Fruit fly (Drosophila melanogaster) whole organism, embryonic: ENCODE measurements around the gene Pex1.

Experiments
- CG10267 ChIP-seq: fragments of 200-800 bp; sonication (Bioruptor generic); optimal IDR thresholded peaks from 2 replicates; lab custom pipeline; 2018; ENCODE audit warnings: missing biosample characterization, mild to moderate bottlenecking, missing genetic modification characterization, moderate library complexity
- CG11093 ChIP-seq: fragments of 200-800 bp; sonication (Bioruptor generic); IDR thresholded peaks from 3 replicates; pipeline ENCODE4 v1.3.6; 2022; ENCODE audit warnings: missing biosample characterization, missing genetic modification characterization
- CG11247 ChIP-seq: fragments of 200-800 bp; sonication (Bioruptor generic); IDR thresholded peaks from 2 replicates; pipeline ENCODE4 v1.3.6; 2022; ENCODE audit warnings: missing biosample characterization, missing genetic modification characterization
- CG12155 ChIP-seq: fragments of 200-800 bp; sonication (Bioruptor generic); optimal IDR thresholded peaks from 3 replicates; lab custom pipeline; 2016; ENCODE audit warnings: missing biosample characterization, missing genetic modification characterization
- CG12299 ChIP-seq: fragments of 200-800 bp; sonication (Bioruptor generic); optimal IDR thresholded peaks from 2 replicates; lab custom pipeline; 2018; ENCODE audit warnings: missing biosample characterization, mild to moderate bottlenecking, missing genetic modification characterization
- CG12659 ChIP-seq: fragments of 200-800 bp; sonication (Bioruptor generic); optimal IDR thresholded peaks from 3 replicates; lab custom pipeline; 2017; ENCODE audit warnings: mild to moderate bottlenecking, missing biosample characterization, missing genetic modification reagents, missing genetic modification characterization
- CG12942 ChIP-seq: fragments of 200-800 bp; sonication (Bioruptor generic); optimal IDR thresholded peaks from 3 replicates; lab custom pipeline; 2016; ENCODE audit warnings: missing biosample characterization, missing genetic modification characterization
- CG14667 ChIP-seq: fragments of 200-800 bp; sonication (Bioruptor generic); IDR thresholded peaks from 2 replicates; pipeline ENCODE4 v1.3.6; 2022; ENCODE audit warnings: missing biosample characterization, missing genetic modification characterization
- CG14860 ChIP-seq: fragments of 200-800 bp; sonication (Bioruptor generic); IDR thresholded peaks from 3 replicates; pipeline ENCODE4 v1.3.6; 2022; ENCODE audit warnings: missing biosample characterization, missing genetic modification characterization; ENCODE audit not compliant: partially characterized antibody
- CG15269 ChIP-seq: fragments of 200-800 bp; sonication (Bioruptor generic); optimal IDR thresholded peaks from 2 replicates; lab custom pipeline; 2018; ENCODE audit warnings: missing biosample characterization, mild to moderate bottlenecking, missing genetic modification characterization, moderate library complexity
- CG1603 ChIP-seq: fragments of 200-800 bp; sonication (Bioruptor generic); optimal IDR thresholded peaks from 2 replicates; lab custom pipeline; 2019; ENCODE audit warnings: missing biosample characterization, mild to moderate bottlenecking, missing genetic modification characterization, moderate library complexity
- CG16779 ChIP-seq: fragments of 200-800 bp; sonication (Bioruptor generic); IDR thresholded peaks from 2 replicates; pipeline ENCODE4 v1.3.6; 2022; ENCODE audit warnings: missing biosample characterization, missing genetic modification characterization
- CG17328 ChIP-seq: fragments of 200-800 bp; sonication (Bioruptor generic); IDR thresholded peaks from 2 replicates; pipeline ENCODE4 v1.3.6; 2022; ENCODE audit warnings: missing biosample characterization, missing genetic modification characterization
- CG18011 ChIP-seq: fragments of 200-800 bp; sonication (Bioruptor generic); optimal IDR thresholded peaks from 2 replicates; lab custom pipeline; 2017; ENCODE audit warnings: missing biosample characterization, missing genetic modification characterization, mild to moderate bottlenecking, moderate library complexity, missing genotype
- CG2712 ChIP-seq: fragments of 200-800 bp; optimal IDR thresholded peaks from 3 replicates; lab custom pipeline; 2019; ENCODE audit warnings: missing biosample characterization, mild to moderate bottlenecking, missing genetic modification characterization, moderate library complexity
- CG30020 ChIP-seq: fragments of 200-800 bp; optimal IDR thresholded peaks from 2 replicates; lab custom pipeline; 2019; ENCODE audit warnings: missing biosample characterization, mild to moderate bottlenecking, missing genetic modification characterization, moderate library complexity
- CG30403 ChIP-seq: fragments of 200-800 bp; sonication (Bioruptor generic); optimal IDR thresholded peaks from 3 replicates; lab custom pipeline; 2016; ENCODE audit warnings: missing biosample characterization, missing genetic modification characterization
- CG31388 ChIP-seq: fragments of 200-800 bp; sonication (Bioruptor generic); optimal IDR thresholded peaks from 2 replicates; lab custom pipeline; 2016; ENCODE audit warnings: missing biosample characterization, missing genetic modification characterization
- CG32767 ChIP-seq: fragments of 200-800 bp; sonication (Bioruptor generic); IDR thresholded peaks from 2 replicates; pipeline ENCODE4 v1.3.6; 2022; ENCODE audit warnings: missing biosample characterization, missing genetic modification characterization
- CG6254 ChIP-seq: fragments of 200-800 bp; sonication (Bioruptor generic); optimal IDR thresholded peaks from 3 replicates; lab custom pipeline; 2017; ENCODE audit warnings: mild to moderate bottlenecking, missing biosample characterization, missing genetic modification reagents, missing genetic modification characterization
- CG6791 ChIP-seq: fragments of 200-800 bp; sonication (Bioruptor generic); IDR thresholded peaks from 3 replicates; pipeline ENCODE4 v1.3.6; 2022; ENCODE audit warnings: missing biosample characterization, missing genetic modification characterization; ENCODE audit not compliant: partially characterized antibody
- CG7839 ChIP-seq: fragments of 200-800 bp; sonication (Bioruptor generic); optimal IDR thresholded peaks from 3 replicates; lab custom pipeline; 2018; ENCODE audit warnings: missing biosample characterization, mild to moderate bottlenecking, missing genetic modification characterization, moderate library complexity
- CG7963 ChIP-seq: fragments of 200-800 bp; sonication (Bioruptor generic); IDR thresholded peaks from 3 replicates; pipeline ENCODE4 v1.3.6; 2022; ENCODE audit warnings: missing biosample characterization, missing genetic modification characterization; ENCODE audit not compliant: partially characterized antibody
- CG8290 ChIP-seq, 3 experiments: fragments of 200-800 bp; sonication (Bioruptor generic); optimal IDR thresholded peaks; 2 replicates each; lab custom pipeline; 2016 to 2019; ENCODE audit warnings: missing biosample characterization in 3 of 3, missing genetic modification characterization in 3 of 3, mild to moderate bottlenecking in 2 of 3, moderate library complexity in 1 of 3
- Dll ChIP-seq: fragments of 200-800 bp; sonication (Bioruptor generic); IDR thresholded peaks from 4 replicates; pipeline ENCODE4 v1.3.6; 2022; ENCODE audit warnings: missing biosample characterization, missing genetic modification characterization; ENCODE audit not compliant: partially characterized antibody
- Doc3 ChIP-seq: fragments of 200-800 bp; sonication (Bioruptor generic); IDR thresholded peaks from 3 replicates; pipeline ENCODE4 v1.3.6; 2022; ENCODE audit warnings: missing biosample characterization, missing genetic modification characterization; ENCODE audit not compliant: partially characterized antibody
- Ets97D ChIP-seq: fragments of 200-800 bp; sonication (Bioruptor generic); optimal IDR thresholded peaks from 3 replicates; lab custom pipeline; 2016; ENCODE audit warnings: missing biosample characterization, missing genetic modification characterization
- HLH4C ChIP-seq: fragments of 200-800 bp; sonication (Bioruptor generic); IDR thresholded peaks from 3 replicates; pipeline ENCODE4 v1.3.6; 2022; ENCODE audit warnings: missing biosample characterization, missing genetic modification characterization; ENCODE audit not compliant: partially characterized antibody
- Hmr ChIP-seq: fragments of 200-800 bp; sonication (Bioruptor generic); optimal IDR thresholded peaks from 3 replicates; lab custom pipeline; 2017; ENCODE audit warnings: mild to moderate bottlenecking, missing biosample characterization, missing genetic modification reagents, missing genetic modification characterization
- Hr3 ChIP-seq: fragments of 200-800 bp; sonication (Bioruptor generic); optimal IDR thresholded peaks from 3 replicates; lab custom pipeline; 2016; ENCODE audit warnings: missing biosample characterization, missing genetic modification characterization
- NfI ChIP-seq: fragments of 200-800 bp; sonication (Bioruptor generic); optimal IDR thresholded peaks from 3 replicates; lab custom pipeline; 2018; ENCODE audit warnings: missing biosample characterization, mild to moderate bottlenecking, missing genetic modification characterization, moderate library complexity
- Pdp1 ChIP-seq, 2 experiments: fragments of 200-800 bp; sonication (Bioruptor generic); optimal IDR thresholded peaks; 3 replicates each; lab custom pipeline; 2016; ENCODE audit warnings: missing biosample characterization in 2 of 2, missing genetic modification characterization in 2 of 2, mild to moderate bottlenecking in 1 of 2, moderate library complexity in 1 of 2
- Rfx ChIP-seq: fragments of 200-800 bp; sonication (Bioruptor generic); IDR thresholded peaks from 2 replicates; pipeline ENCODE4 v1.3.6; 2022; ENCODE audit warnings: missing biosample characterization, missing genetic modification characterization
- Stat92E ChIP-seq, 3 experiments: fragments of >200 bp in 2 of 3; fragments of 200-800 bp in 1 of 3; sonication (Bioruptor generic) in 1 of 3; optimal IDR thresholded peaks; 2 replicates each; lab custom pipeline; 2017 to 2019; ENCODE audit warnings: missing biosample characterization in 3 of 3, missing genetic modification characterization in 3 of 3, mild to moderate bottlenecking in 1 of 3, moderate library complexity in 1 of 3
- bowl ChIP-seq: fragments of 200-800 bp; sonication (Bioruptor generic); IDR thresholded peaks from 2 replicates; pipeline ENCODE4 v1.3.6; 2022; ENCODE audit warnings: missing biosample characterization, missing genetic modification characterization
- dm ChIP-seq: fragments of 200-800 bp; sonication (Bioruptor generic); optimal IDR thresholded peaks from 3 replicates; lab custom pipeline; 2016; ENCODE audit warnings: missing biosample characterization, missing genetic modification characterization
- fru ChIP-seq: fragments of >200 bp; optimal IDR thresholded peaks from 2 replicates; lab custom pipeline; 2017
- grau ChIP-seq: fragments of 200-800 bp; optimal IDR thresholded peaks from 3 replicates; lab custom pipeline; 2019; ENCODE audit warnings: missing biosample characterization, mild to moderate bottlenecking, missing genetic modification characterization, moderate library complexity
- jumu ChIP-seq: fragments of 200-800 bp; sonication (Bioruptor generic); optimal IDR thresholded peaks from 3 replicates; lab custom pipeline; 2016; ENCODE audit warnings: missing biosample characterization, missing genetic modification characterization
- knrl ChIP-seq: fragments of 200-800 bp; sonication (Bioruptor generic); IDR thresholded peaks from 3 replicates; pipeline ENCODE4 v1.3.6; 2022; ENCODE audit warnings: missing biosample characterization, missing genetic modification characterization; ENCODE audit not compliant: partially characterized antibody
- mirr ChIP-seq: fragments of 200-800 bp; sonication (Bioruptor generic); optimal IDR thresholded peaks from 3 replicates; lab custom pipeline; 2018; ENCODE audit warnings: missing biosample characterization, mild to moderate bottlenecking, missing genetic modification characterization
- nom ChIP-seq: fragments of 200-800 bp; sonication (Bioruptor generic); optimal IDR thresholded peaks from 2 replicates; lab custom pipeline; 2017; ENCODE audit warnings: missing biosample characterization, missing genetic modification characterization, mild to moderate bottlenecking, moderate library complexity, missing genetic modification reagents
- pfk ChIP-seq: fragments of 200-800 bp; sonication (Bioruptor generic); optimal IDR thresholded peaks from 2 replicates; lab custom pipeline; 2018; ENCODE audit warnings: missing biosample characterization, mild to moderate bottlenecking, missing genetic modification characterization, moderate library complexity
- psq ChIP-seq: fragments of 200-800 bp; sonication (Bioruptor generic); optimal IDR thresholded peaks from 2 replicates; lab custom pipeline; 2017; ENCODE audit warnings: missing biosample characterization, missing genetic modification characterization
- so ChIP-seq: fragments of 200-800 bp; sonication (Bioruptor generic); IDR thresholded peaks from 3 replicates; pipeline ENCODE4 v1.3.6; 2022; ENCODE audit warnings: missing biosample characterization, missing genetic modification characterization
- ssp ChIP-seq: fragments of 200-800 bp; sonication (Bioruptor generic); IDR thresholded peaks from 2 replicates; pipeline ENCODE4 v1.3.6; 2022; ENCODE audit warnings: missing biosample characterization, missing genetic modification characterization

The Pex1 gene

dm6 chr3L:14031171-14032126, 40.2 kb upstream of the Pex1 start, which contains the start of the genes CG6650 and endos (continued):
- TF ChIP-seq Stat92E (GFP tag; optimal IDR thresholded peaks at IDR 0.05; lab: Kevin White, UChicago), result peak in 1 of 3 experiments; percentile 2
- TF ChIP-seq grau, result peak; percentile 45
- peak; percentile 85 for TF ChIP-seq Dll (GFP tag; lab: Robert Waterston, UW)
- peak; percentile 54 for TF ChIP-seq CG2712 (tag; lab: Kevin White, UChicago)
- TF ChIP-seq CG11247 (GFP tag; lab: Robert Waterston, UW), result 0 out of 2 replicates have a peak, but pooled peaks have one; percentile 18
- TF ChIP-seq CG1603, result peak; percentile 63
- TF ChIP-seq CG7963 (GFP tag; lab: Robert Waterston, UW), result peak; percentile 77
- peak; percentile 64 for TF ChIP-seq nom
- 0 out of 3 replicates have a peak, but pooled peaks have one; percentile 33 for TF ChIP-seq CG11093 (GFP tag; lab: Robert Waterston, UW)
- TF ChIP-seq CG14667 (GFP tag; lab: Robert Waterston, UW), result no peak
- peak; percentile 37 for TF ChIP-seq Ets97D (GFP tag; lab: Kevin White, UChicago)
- peak; percentile 31 for TF ChIP-seq NfI (GFP tag; lab: Kevin White, UChicago)
- TF ChIP-seq CG12299 (tag; lab: Kevin White, UChicago), result peak; percentile 2
- peak; percentile 61 for TF ChIP-seq CG30020 (tag; lab: Kevin White, UChicago)
- peak; percentile 60 for TF ChIP-seq mirr (GFP tag; lab: Kevin White, UChicago)
- TF ChIP-seq Rfx, result peak; percentile 47
- TF ChIP-seq CG8290 (GFP tag; optimal IDR thresholded peaks at IDR 0.05; lab: Kevin White, UChicago), result peak; percentile 9
- TF ChIP-seq CG8290 (tag; optimal IDR thresholded peaks at IDR 0.05; lab: Kevin White, UChicago), result no peak
- 0 out of 2 replicates have a peak, but pooled peaks have one; percentile 24 for TF ChIP-seq ssp
- TF ChIP-seq Hmr (GFP tag; lab: Kevin White, UChicago), result peak; percentile 23
- TF ChIP-seq so (GFP tag; lab: Robert Waterston, UW), result no peak
- TF ChIP-seq CG10267 (tag; lab: Kevin White, UChicago), result peak; percentile 86
- peak in 1 of 2 experiments; percentile 49 for TF ChIP-seq Pdp1 (GFP tag; optimal IDR thresholded peaks at IDR 0.05; lab: Kevin White, UChicago)
- peak; percentile 63 for TF ChIP-seq CG6254 (GFP tag; lab: Kevin White, UChicago)
- no peak for TF ChIP-seq fru (lab: Kevin White, UChicago)
- peak; percentile 40 for TF ChIP-seq CG7839 (tag; lab: Kevin White, UChicago)
- TF ChIP-seq pfk, result peak; percentile 28
- peak; percentile 40 for TF ChIP-seq CG12155
- peak; percentile 39 for TF ChIP-seq CG30403 (GFP tag; lab: Kevin White, UChicago)
- TF ChIP-seq Hr3 (GFP tag; lab: Kevin White, UChicago), result peak; percentile 8
- no peak for TF ChIP-seq CG17328 (GFP tag; lab: Robert Waterston, UW)
- no peak for TF ChIP-seq CG32767
- peak; percentile 42 for TF ChIP-seq CG15269 (tag; lab: Kevin White, UChicago)
- peak; percentile 80 for TF ChIP-seq knrl
- TF ChIP-seq HLH4C, result peak; percentile 87
- no peak for TF ChIP-seq dm (GFP tag; lab: Kevin White, UChicago)
- peak; percentile 65; the same call in 2 of the 3 replicates for TF ChIP-seq Doc3 (GFP tag; lab: Robert Waterston, UW)
- TF ChIP-seq bowl (GFP tag; lab: Robert Waterston, UW), result no peak
- peak; percentile 49 for TF ChIP-seq CG12659
- TF ChIP-seq CG12942, result peak; percentile 27
- TF ChIP-seq CG18011 (GFP tag; lab: Kevin White, UChicago), result no peak
- TF ChIP-seq CG31388 (GFP tag; lab: Kevin White, UChicago), result no peak
- peak; percentile 24 for TF ChIP-seq psq (GFP tag; lab: Kevin White, UChicago)
- peak; percentile 82 for TF ChIP-seq CG14860 (GFP tag; lab: Robert Waterston, UW)
- TF ChIP-seq CG16779 (GFP tag; lab: Robert Waterston, UW), result no peak
- peak; percentile 84 for TF ChIP-seq CG6791 (GFP tag; lab: Robert Waterston, UW)
- no peak for TF ChIP-seq jumu (GFP tag; lab: Kevin White, UChicago)
